Worm (Caenorhabditis elegans) whole organism, L2 larva: ENCODE results near the gene gcsh-1.

Experiments
- ceh-16 ChIP-seq: fragments of 150-350 bp; optimal IDR thresholded peaks from 2 replicates; lab custom pipeline; 2014; ENCODE audit warnings: missing biosample characterization, missing genetic modification characterization
- egl-27 ChIP-seq: sonication (generic microtip); optimal IDR thresholded peaks from 3 replicates; lab custom pipeline; 2017; ENCODE audit warnings: missing biosample characterization, missing genetic modification reagents, missing genetic modification characterization
- fos-1 ChIP-seq: fragments of 150-350 bp; optimal IDR thresholded peaks from 2 replicates; lab custom pipeline; 2014; ENCODE audit warnings: missing biosample characterization, missing genetic modification characterization
- lsy-2 ChIP-seq, 2 experiments: fragments of 150-350 bp in 1 of 2; sonication (generic microtip) in 1 of 2; optimal IDR thresholded peaks; 2 replicates each; lab custom pipeline; 2014 to 2017; ENCODE audit warnings: missing biosample characterization in 2 of 2, missing genetic modification characterization in 2 of 2
- mbf-1 ChIP-seq: sonication (generic microtip); optimal IDR thresholded peaks from 2 replicates; lab custom pipeline; 2017; ENCODE audit warnings: missing biosample characterization, missing genetic modification characterization
- mdl-1 ChIP-seq, 2 experiments: fragments of 150-350 bp in 1 of 2; sonication (generic microtip) in 1 of 2; optimal IDR thresholded peaks; 2 replicates each; lab custom pipeline; 2017; ENCODE audit warnings: missing biosample characterization in 2 of 2, missing genetic modification characterization in 2 of 2
- nhr-11 ChIP-seq: fragments of 150-350 bp; optimal IDR thresholded peaks from 2 replicates; lab custom pipeline; 2014; ENCODE audit warnings: missing biosample characterization, missing genetic modification characterization
- nhr-25 ChIP-seq: fragments of 150-350 bp; sonication (generic microtip); optimal IDR thresholded peaks from 3 replicates; lab custom pipeline; 2014; ENCODE audit warnings: missing biosample characterization, missing genetic modification characterization
- skn-1 ChIP-seq: sonication (generic microtip); optimal IDR thresholded peaks from 2 replicates; lab custom pipeline; 2017; ENCODE audit warnings: missing biosample characterization, missing genetic modification characterization
- snpc-4 ChIP-seq: fragments of 150-350 bp; optimal IDR thresholded peaks from 2 replicates; lab custom pipeline; 2014; ENCODE audit warnings: missing biosample characterization, missing genetic modification characterization
- ztf-11 ChIP-seq: sonication (generic microtip); optimal IDR thresholded peaks from 2 replicates; lab custom pipeline; 2017; ENCODE audit warnings: missing biosample characterization, missing genetic modification characterization

ce11 chrX:14559519-14560296 lies 44.8 kb upstream of the gcsh-1 start:
- TF ChIP-seq nhr-25 (tag; lab: Kevin White, UChicago) (no peak), snpc-4 (tag; lab: Kevin White, UChicago) (no peak), egl-27 (no peak), mdl-1 (tag; optimal IDR thresholded peaks at IDR 0.05; lab: Kevin White, UChicago) (no peak), ceh-16 (tag; lab: Kevin White, UChicago) (no peak), skn-1 (no peak), mbf-1 (tag; lab: Kevin White, UChicago) (no peak), fos-1 (tag; lab: Kevin White, UChicago) (no peak), lsy-2 (tag; optimal IDR thresholded peaks at IDR 0.05; lab: Kevin White, UChicago) (no peak), ztf-11 (tag; lab: Kevin White, UChicago) (no peak), nhr-11 (no peak)
